Worm (Caenorhabditis elegans) whole organism, L1 larva: ENCODE measurements around the gene srw-11.
A peak's percentile ranks its signal among the peaks of the same experiment; 100 is the strongest.

Experiments used
- ceh-88 ChIP-seq: fragments of 200-800 bp; sonication (Bioruptor generic); IDR thresholded peaks from 2 replicates; pipeline ENCODE4 v1.3.6; 2022; ENCODE audit warnings: missing genetic modification characterization, missing compliant biosample characterization
- jun-1 ChIP-seq: fragments of 150-350 bp; optimal IDR thresholded peaks from 2 replicates; lab custom pipeline; 2014; ENCODE audit warnings: missing biosample characterization, missing genetic modification reagents, missing genetic modification characterization
- lin-13 ChIP-seq: fragments of 150-350 bp; optimal IDR thresholded peaks from 2 replicates; lab custom pipeline; 2014; ENCODE audit warnings: missing biosample characterization, missing genetic modification reagents, missing genetic modification characterization
- lin-15B ChIP-seq: fragments of 150-350 bp; sonication (generic microtip); optimal IDR thresholded peaks from 3 replicates; lab custom pipeline; 2014; ENCODE audit warnings: missing biosample characterization, missing genetic modification characterization
- pag-3 ChIP-seq: sonication (generic microtip); optimal IDR thresholded peaks from 2 replicates; lab custom pipeline; 2017; ENCODE audit warnings: missing genetic modification characterization, mild to moderate bottlenecking, missing compliant biosample characterization, antibody characterized with exemption, borderline replicate concordance; ENCODE audit not compliant: insufficient read depth
- rnt-1 ChIP-seq: sonication (generic microtip); optimal IDR thresholded peaks from 2 replicates; lab custom pipeline; 2016; ENCODE audit warnings: mild to moderate bottlenecking, missing genetic modification characterization, moderate library complexity, missing compliant biosample characterization

srw-11 gene

ce11 chrV:15189567-15189966, 50.5 kb downstream of the srw-11 start, which contains the start of gene cyn-3 (continued):
- TF ChIP-seq jun-1 (tag; lab: Kevin White, UChicago) = peak; percentile 88
- 0 out of 2 replicates have a peak, but pooled peaks have one; percentile 27 for TF ChIP-seq ceh-88 (GFP tag; lab: Robert Waterston, UW)
- TF ChIP-seq lin-15B (tag; lab: Kevin White, UChicago) = peak; percentile 96
- peak; percentile 92 for TF ChIP-seq rnt-1
- no peak for TF ChIP-seq pag-3 (tag; lab: Kevin White, UChicago)
- TF ChIP-seq lin-13 (GFP tag; lab: Kevin White, UChicago) = peak; percentile 89
